Worm (Caenorhabditis elegans) whole organism, young adult: ENCODE measurements around the gene C31C9.6.
"Not testable (repeated sequence)": the region's sequence is repeated elsewhere in the genome, so short reads cannot be mapped to it uniquely, and the experiment has no call there.

ENCODE experiments used
- B0019.2 ChIP-seq: fragments of 200-800 bp; sonication (Bioruptor generic); conservative IDR thresholded peaks from 2 replicates; pipeline ENCODE4 v1.3.6; 2022; ENCODE audit warnings: missing genetic modification reagents, missing genetic modification characterization, missing compliant biosample characterization
- F23B12.7 ChIP-seq: sonication (generic microtip); optimal IDR thresholded peaks from 2 replicates; lab custom pipeline; 2017; ENCODE audit warnings: missing genetic modification characterization, mild to moderate bottlenecking, missing compliant biosample characterization, antibody characterized with exemption, moderate library complexity; ENCODE audit not compliant: insufficient read depth
- T07F8.4 ChIP-seq: sonication (generic microtip); optimal IDR thresholded peaks from 2 replicates; lab custom pipeline; 2016; ENCODE audit warnings: mild to moderate bottlenecking, missing genetic modification characterization, moderate library complexity, missing compliant biosample characterization
- Y79H2A.3 ChIP-seq: fragments of 200-800 bp; sonication (Bioruptor generic); conservative IDR thresholded peaks from 2 replicates; pipeline ENCODE4 v1.3.6; 2022; ENCODE audit warnings: missing genetic modification reagents, missing genetic modification characterization, missing compliant biosample characterization
- Y95B8A.8 ChIP-seq: fragments of 200-800 bp; sonication (Bioruptor generic); IDR thresholded peaks from 2 replicates; pipeline ENCODE4 v1.3.6; 2022; ENCODE audit warnings: missing genetic modification reagents, missing genetic modification characterization, missing compliant biosample characterization
- aptf-2 ChIP-seq: fragments of 200-800 bp; sonication (Bioruptor generic); conservative IDR thresholded peaks from 2 replicates; pipeline ENCODE4 v1.3.6; 2022; ENCODE audit warnings: missing genetic modification reagents, missing genetic modification characterization, missing compliant biosample characterization
- atf-7 ChIP-seq: sonication (generic microtip); optimal IDR thresholded peaks from 2 replicates; lab custom pipeline; 2017; ENCODE audit warnings: mild to moderate bottlenecking, missing genetic modification characterization, missing compliant biosample characterization
- bed-2 ChIP-seq: fragments of 200-800 bp; sonication (Bioruptor generic); IDR thresholded peaks from 2 replicates; pipeline ENCODE4 v1.3.6; 2022; ENCODE audit warnings: missing genetic modification reagents, missing genetic modification characterization, missing compliant biosample characterization
- ccch-3 ChIP-seq: fragments of 200-800 bp; sonication (Bioruptor generic); optimal IDR thresholded peaks from 2 replicates; lab custom pipeline; 2018; ENCODE audit warnings: mild to moderate bottlenecking, missing genetic modification characterization, missing compliant biosample characterization
- ceh-91 ChIP-seq: fragments of 200-800 bp; sonication (Bioruptor generic); IDR thresholded peaks from 2 replicates; pipeline ENCODE4 v1.3.6; 2022; ENCODE audit warnings: missing genetic modification reagents, missing genetic modification characterization, missing compliant biosample characterization
- die-1 ChIP-seq: sonication (generic microtip); optimal IDR thresholded peaks from 2 replicates; lab custom pipeline; 2016; ENCODE audit warnings: missing genotype, mild to moderate bottlenecking, missing genetic modification characterization, missing compliant biosample characterization
- dox-1 ChIP-seq: fragments of 200-800 bp; sonication (Bioruptor generic); IDR thresholded peaks from 2 replicates; pipeline ENCODE4 v1.3.6; 2022; ENCODE audit warnings: missing genetic modification reagents, missing genetic modification characterization, missing compliant biosample characterization
- dpl-1 ChIP-seq: fragments of 150-350 bp; optimal IDR thresholded peaks from 2 replicates; lab custom pipeline; 2014; ENCODE audit warnings: missing biosample characterization, missing genetic modification reagents, missing genetic modification characterization
- efl-1 ChIP-seq: fragments of 150-350 bp; optimal IDR thresholded peaks from 2 replicates; lab custom pipeline; 2014; ENCODE audit warnings: missing biosample characterization, missing genetic modification reagents, missing genetic modification characterization
- ekl-4 ChIP-seq: fragments of 200-800 bp; sonication (Bioruptor generic); IDR thresholded peaks from 2 replicates; pipeline ENCODE4 v1.3.6; 2022; ENCODE audit warnings: missing genetic modification reagents, missing genetic modification characterization, missing compliant biosample characterization
- hlh-12 ChIP-seq: sonication (generic microtip); optimal IDR thresholded peaks from 2 replicates; lab custom pipeline; 2016; ENCODE audit warnings: missing genetic modification characterization, missing compliant biosample characterization
- hmg-1.2 ChIP-seq: fragments of 200-800 bp; sonication (Bioruptor generic); IDR thresholded peaks from 2 replicates; pipeline ENCODE4 v1.3.6; 2022; ENCODE audit warnings: missing genetic modification reagents, missing genetic modification characterization, missing compliant biosample characterization
- hmg-20 ChIP-seq: fragments of 200-800 bp; sonication (Bioruptor generic); IDR thresholded peaks from 2 replicates; pipeline ENCODE4 v1.3.6; 2022; ENCODE audit warnings: missing genetic modification reagents, missing genetic modification characterization, missing compliant biosample characterization
- lin-26 ChIP-seq: fragments of 200-800 bp; sonication (Bioruptor generic); IDR thresholded peaks from 2 replicates; pipeline ENCODE4 v1.3.6; 2022; ENCODE audit warnings: missing genetic modification reagents, missing genetic modification characterization, missing compliant biosample characterization
- lin-40 ChIP-seq: sonication (generic microtip); optimal IDR thresholded peaks from 2 replicates; lab custom pipeline; 2016; ENCODE audit warnings: missing genetic modification characterization, mild to moderate bottlenecking, missing compliant biosample characterization, missing genotype, missing genetic modification reagents
- lsy-27 ChIP-seq: sonication (generic microtip); optimal IDR thresholded peaks from 2 replicates; lab custom pipeline; 2017; ENCODE audit warnings: missing genetic modification characterization, mild to moderate bottlenecking, missing compliant biosample characterization, antibody characterized with exemption, missing genotype, borderline replicate concordance; ENCODE audit not compliant: insufficient read depth
- madf-6 ChIP-seq: fragments of 200-800 bp; sonication (Bioruptor generic); IDR thresholded peaks from 2 replicates; pipeline ENCODE4 v1.3.6; 2022; ENCODE audit warnings: missing genetic modification reagents, missing genetic modification characterization, missing compliant biosample characterization
- mel-28 ChIP-seq: sonication (generic microtip); optimal IDR thresholded peaks from 2 replicates; lab custom pipeline; 2016; ENCODE audit warnings: borderline replicate concordance, mild to moderate bottlenecking, missing genetic modification characterization, missing compliant biosample characterization
- nfya-2 ChIP-seq: fragments of 200-800 bp; sonication (Bioruptor generic); IDR thresholded peaks from 2 replicates; pipeline ENCODE4 v1.3.6; 2022; ENCODE audit warnings: missing genetic modification reagents, missing genetic modification characterization, missing compliant biosample characterization
- nhr-120 ChIP-seq: fragments of 200-800 bp; sonication (Bioruptor generic); IDR thresholded peaks from 2 replicates; pipeline ENCODE4 v1.3.6; 2022; ENCODE audit warnings: missing genetic modification characterization, missing compliant biosample characterization
- nhr-80 ChIP-seq: sonication (generic microtip); optimal IDR thresholded peaks from 2 replicates; lab custom pipeline; 2016; ENCODE audit warnings: missing genetic modification characterization, missing compliant biosample characterization
- repo-1 ChIP-seq: sonication (generic microtip); optimal IDR thresholded peaks from 2 replicates; lab custom pipeline; 2017; ENCODE audit warnings: mild to moderate bottlenecking, missing genetic modification characterization, missing compliant biosample characterization
- snpc-1.1 ChIP-seq: sonication (generic microtip); optimal IDR thresholded peaks from 2 replicates; lab custom pipeline; 2017; ENCODE audit warnings: missing genetic modification characterization, mild to moderate bottlenecking, missing compliant biosample characterization, antibody characterized with exemption, moderate library complexity, missing genotype, missing genetic modification reagents; ENCODE audit not compliant: insufficient read depth
- snpc-3.4 ChIP-seq: sonication (generic microtip); optimal IDR thresholded peaks from 2 replicates; lab custom pipeline; 2017; ENCODE audit warnings: missing genetic modification characterization, mild to moderate bottlenecking, missing compliant biosample characterization, antibody characterized with exemption, moderate library complexity, missing genotype, missing genetic modification reagents
- snpc-4 ChIP-seq, 5 experiments: fragments of 150-350 bp in 1 of 5; sonication (generic microtip) in 4 of 5; optimal IDR thresholded peaks; 2 replicates each; lab custom pipeline; 2014 to 2018; ENCODE audit warnings: missing genetic modification characterization in 5 of 5, missing biosample characterization in 3 of 5, antibody characterized with exemption in 2 of 5, mild to moderate bottlenecking in 2 of 5, missing compliant biosample characterization in 2 of 5, missing genotype in 2 of 5, moderate library complexity in 2 of 5, missing genetic modification reagents in 1 of 5
- tbx-9 ChIP-seq: sonication (generic microtip); optimal IDR thresholded peaks from 2 replicates; lab custom pipeline; 2016; ENCODE audit warnings: borderline replicate concordance, missing genetic modification characterization, inconsistent platforms, missing compliant biosample characterization
- tlf-1 ChIP-seq: fragments of 200-800 bp; sonication (Bioruptor generic); optimal IDR thresholded peaks from 2 replicates; lab custom pipeline; 2018; ENCODE audit warnings: mild to moderate bottlenecking, missing genetic modification characterization, missing compliant biosample characterization
- unc-130 ChIP-seq: sonication (generic microtip); optimal IDR thresholded peaks from 2 replicates; lab custom pipeline; 2016; ENCODE audit warnings: missing genetic modification reagents, missing genetic modification characterization, missing compliant biosample characterization
- unc-62 ChIP-seq: fragments of 150-350 bp; optimal IDR thresholded peaks from 2 replicates; lab custom pipeline; 2014; ENCODE audit warnings: missing biosample characterization, missing genetic modification reagents, missing genetic modification characterization
- xnd-1 ChIP-seq: sonication (generic microtip); optimal IDR thresholded peaks from 2 replicates; lab custom pipeline; 2016; ENCODE audit warnings: missing genotype, missing genetic modification reagents, missing genetic modification characterization, missing compliant biosample characterization
- zfh-2 ChIP-seq: fragments of 200-800 bp; sonication (Bioruptor generic); conservative IDR thresholded peaks from 2 replicates; pipeline ENCODE4 v1.3.6; 2022; ENCODE audit warnings: missing genetic modification reagents, missing genetic modification characterization, missing compliant biosample characterization
- ztf-22 ChIP-seq: fragments of 200-800 bp; sonication (Bioruptor generic); optimal IDR thresholded peaks from 2 replicates; lab custom pipeline; 2018; ENCODE audit warnings: mild to moderate bottlenecking, missing genetic modification characterization, moderate library complexity, missing compliant biosample characterization
- ztf-6 ChIP-seq: fragments of 200-800 bp; sonication (Bioruptor generic); IDR thresholded peaks from 2 replicates; pipeline ENCODE4 v1.3.6; 2022; ENCODE audit warnings: missing genetic modification reagents, missing genetic modification characterization, missing compliant biosample characterization

C31C9.6 gene

DNA sequence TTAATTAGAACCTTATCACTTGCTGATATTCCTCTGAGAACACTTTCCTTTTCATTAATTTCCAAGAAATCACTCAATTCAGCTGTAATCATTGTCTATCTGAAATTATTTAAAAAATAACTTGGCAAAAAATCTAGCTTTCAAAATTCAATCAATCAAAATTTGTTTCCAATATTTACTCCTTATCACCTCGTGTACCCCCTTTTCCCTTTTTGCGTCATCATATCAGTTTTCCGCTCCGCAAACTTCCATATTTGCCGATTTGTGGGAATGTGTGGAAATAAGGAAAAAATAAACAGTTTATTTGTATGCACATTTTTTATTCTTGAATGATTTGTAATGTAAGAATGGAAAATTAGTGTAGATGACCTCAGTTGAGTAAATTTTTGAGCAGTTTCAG is at the start of gene C31C9.6:
Gene C31C9.6 (minus strand): TSS at position 101 of the 400 bp plus-strand sequence.
- not testable (repeated sequence) for TF ChIP-seq mel-28 (tag; lab: Kevin White, UChicago); zfh-2; efl-1 (GFP tag; lab: Kevin White, UChicago)

DNA sequence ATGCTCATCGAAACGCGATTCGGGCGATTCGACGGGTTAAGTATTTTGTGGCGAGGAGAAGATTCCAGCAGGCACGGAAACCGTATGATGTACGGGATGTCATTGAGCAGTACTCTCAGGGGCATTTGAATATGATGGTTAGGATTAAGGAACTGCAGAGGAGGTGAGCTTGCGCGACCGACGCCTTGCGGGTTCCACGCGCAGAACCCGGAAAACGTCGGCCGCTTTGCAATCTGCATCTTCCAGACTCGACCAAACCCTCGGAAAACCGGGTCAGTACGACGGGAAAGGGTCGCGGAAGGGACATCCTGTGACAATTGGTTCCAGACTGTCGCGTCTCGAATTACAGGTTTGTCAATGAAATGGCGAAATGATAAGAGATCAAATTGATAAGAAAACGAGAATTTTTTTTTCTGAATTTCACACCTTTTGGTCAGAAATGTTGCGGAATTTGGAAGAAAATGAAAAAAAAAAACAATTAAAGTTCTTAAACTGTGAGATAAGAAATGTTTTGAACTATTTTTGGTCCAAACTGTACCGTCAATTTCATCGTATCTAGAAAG is 49.7 kb upstream of the C31C9.6 start:
- TF ChIP-seq unc-130 (GFP tag; lab: Kevin White, UChicago) (no peak), snpc-1.1 (tag; lab: Kevin White, UChicago) (no peak), nhr-80 (tag; lab: Kevin White, UChicago) (peak; percentile 61), madf-6 (GFP tag; lab: Robert Waterston, UW) (no peak), dpl-1 (no peak), ztf-6 (GFP tag; lab: Robert Waterston, UW) (no peak), aptf-2 (GFP tag; lab: Robert Waterston, UW) (no peak), Y95B8A.8 (GFP tag; lab: Robert Waterston, UW) (no peak), xnd-1 (tag; lab: Kevin White, UChicago) (no peak), dox-1 (GFP tag; lab: Robert Waterston, UW) (0 out of 2 replicates have a peak, but pooled peaks have one; percentile 5), snpc-4 (GFP tag; optimal IDR thresholded peaks at IDR 0.05; lab: Kevin White, UChicago) (no peak), snpc-4 (tag; optimal IDR thresholded peaks at IDR 0.05; lab: Kevin White, UChicago) (peak in 3 of 4 experiments; percentile 40 to 50 (median 46)), hlh-12 (tag; lab: Kevin White, UChicago) (no peak), ekl-4 (GFP tag; lab: Robert Waterston, UW) (no peak), lin-26 (no peak), die-1 (no peak), F23B12.7 (tag; lab: Kevin White, UChicago) (no peak), B0019.2 (GFP tag; lab: Robert Waterston, UW) (no peak), ztf-22 (no peak), ceh-91 (GFP tag; lab: Robert Waterston, UW) (no peak), repo-1 (no peak), hmg-20 (GFP tag; lab: Robert Waterston, UW) (no peak), T07F8.4 (tag; lab: Kevin White, UChicago) (no peak), nhr-120 (GFP tag; lab: Robert Waterston, UW) (no peak), lin-40 (no peak), unc-62 (GFP tag; lab: Kevin White, UChicago) (no peak), tbx-9 (tag; lab: Kevin White, UChicago) (no peak), zfh-2 (peak; percentile 62; the same call in 1 of the 2 replicates), ccch-3 (GFP tag; lab: Kevin White, UChicago) (no peak), hmg-1.2 (no peak), snpc-3.4 (no peak), nfya-2 (GFP tag; lab: Robert Waterston, UW) (no peak), atf-7 (tag; lab: Kevin White, UChicago) (no peak), bed-2 (GFP tag; lab: Robert Waterston, UW) (no peak), lsy-27 (tag; lab: Kevin White, UChicago) (no peak), tlf-1 (no peak), Y79H2A.3 (GFP tag; lab: Robert Waterston, UW) (no peak)
- TF ChIP-seq, all 124 proteins: peak for 4
